Worm (Caenorhabditis elegans): ENCODE measurements around the gene wrt-3.

wrt-3 gene

ce11 chrIV:9477135-9477928 lies at the start of gene wrt-3:
Gene wrt-3 (minus strand): TSS chrIV:9477456.
- TF ChIP-seq elt-2 (tag; optimal IDR thresholded peaks at IDR 0.05) (peak; percentile 46), pqm-1 (tag; optimal IDR thresholded peaks at IDR 0.05) (peak; percentile 46), elt-3 (tag; optimal IDR thresholded peaks at IDR 0.05) (peak in 1 of 3 experiments; percentile 68), R02D3.7 (tag; optimal IDR thresholded peaks at IDR 0.05) (peak; percentile 4), ztf-11 (tag; optimal IDR thresholded peaks at IDR 0.05) (no peak), nhr-23 (tag; optimal IDR thresholded peaks at IDR 0.05) (no peak), ama-1 (optimal IDR thresholded peaks at IDR 0.05) (no peak), ceh-16 (tag; optimal IDR thresholded peaks at IDR 0.05) (no peak), nhr-28 (tag; optimal IDR thresholded peaks at IDR 0.05) (no peak), lin-39 (tag; optimal IDR thresholded peaks at IDR 0.05) (peak; percentile 65), snpc-4 (tag; optimal IDR thresholded peaks at IDR 0.05) (no peak), jun-1 (tag; optimal IDR thresholded peaks at IDR 0.05) (peak; percentile 12), nhr-43 (tag; optimal IDR thresholded peaks at IDR 0.05; ENCODE audit: poor library complexity, severe bottlenecking) (peak; percentile 89), nhr-237 (tag; optimal IDR thresholded peaks at IDR 0.05) (no peak), nhr-25 (tag; optimal IDR thresholded peaks at IDR 0.05) (peak; percentile 33), lsy-12 (tag; optimal IDR thresholded peaks at IDR 0.05) (peak; percentile 59), mml-1 (tag; optimal IDR thresholded peaks at IDR 0.05) (no peak)

- TF ChIP-seq nhr-237 (tag; optimal IDR thresholded peaks at IDR 0.05) (no peak), elt-2 (tag; optimal IDR thresholded peaks at IDR 0.05) (peak; percentile 85), pqm-1 (tag; optimal IDR thresholded peaks at IDR 0.05) (peak; percentile 88), pha-4 (tag; optimal IDR thresholded peaks at IDR 0.05) (peak; percentile 48), skn-1 (tag; optimal IDR thresholded peaks at IDR 0.05) (peak; percentile 7)
These were observed 49.7 kb upstream of the wrt-3 start for ce11 chrIV:9527002-9527401.

- TF ChIP-seq nhr-12 (tag; optimal IDR thresholded peaks at IDR 0.05) (no peak), nhr-67 (tag; optimal IDR thresholded peaks at IDR 0.05) (no peak), elt-2 (tag; optimal IDR thresholded peaks at IDR 0.05) (peak; percentile 95), ceh-28 (tag; optimal IDR thresholded peaks at IDR 0.05) (no peak), daf-12 (tag; optimal IDR thresholded peaks at IDR 0.05) (no peak), fos-1 (tag; optimal IDR thresholded peaks at IDR 0.05) (peak; percentile 19), nhr-25 (tag; optimal IDR thresholded peaks at IDR 0.05) (no peak), pqm-1 (tag; optimal IDR thresholded peaks at IDR 0.05) (peak; percentile 82), nfya-1 (tag; optimal IDR thresholded peaks at IDR 0.05; ENCODE audit: insufficient read depth) (peak; percentile 29), egl-27 (tag; optimal IDR thresholded peaks at IDR 0.05) (peak; percentile 30), jun-1 (tag; optimal IDR thresholded peaks at IDR 0.05) (peak; percentile 53), pha-4 (tag; optimal IDR thresholded peaks at IDR 0.05) (peak; percentile 27)
These were observed 48.6 kb upstream of the wrt-3 start, which contains the start of gene elo-1 for ce11 chrIV:9525682-9526416. Gene elo-1 (plus strand): TSS chrIV:9526366.

DNA sequence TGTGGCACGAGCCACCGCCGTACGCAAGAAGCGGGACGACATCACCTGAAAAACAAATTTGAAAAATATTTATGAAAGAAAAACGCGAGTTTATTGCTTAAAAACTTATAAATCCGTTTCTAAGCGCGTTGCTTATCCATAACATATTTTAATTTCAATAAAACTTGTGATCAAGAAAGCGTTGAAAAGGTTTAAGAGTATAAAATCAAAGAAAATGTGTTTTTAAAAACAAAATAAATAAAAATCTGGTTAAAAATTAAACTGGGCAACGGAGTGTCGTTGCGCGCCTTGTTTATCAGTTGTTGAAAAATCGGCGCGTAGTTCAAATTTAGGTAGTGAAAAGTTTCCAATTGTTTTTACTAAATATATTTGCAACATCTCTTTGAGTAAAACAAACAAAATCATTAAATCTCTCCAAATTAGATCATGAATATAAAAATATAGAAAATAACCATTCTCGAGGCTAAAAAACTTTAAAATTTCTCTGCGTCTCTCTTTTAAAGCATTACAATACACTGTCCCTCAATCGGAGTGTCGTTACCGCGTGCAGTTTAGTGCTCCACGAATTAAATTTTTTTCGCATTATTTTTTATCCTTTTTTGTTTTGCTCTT lies 47.7 kb upstream of the wrt-3 start, which contains the start of gene ndua-5:
ndua-5 (minus strand) TSS at position 51 of the 612 bp plus-strand sequence.
- TF ChIP-seq pha-4 (tag; optimal IDR thresholded peaks at IDR 0.05) (peak; percentile 64), aly-2 (tag; optimal IDR thresholded peaks at IDR 0.05) (no peak), nhr-23 (tag; optimal IDR thresholded peaks at IDR 0.05) (peak; percentile 12), ztf-11 (tag; optimal IDR thresholded peaks at IDR 0.05) (no peak), lin-15B (tag; optimal IDR thresholded peaks at IDR 0.05) (peak; percentile 59), nhr-67 (tag; optimal IDR thresholded peaks at IDR 0.05) (no peak), nhr-237 (tag; optimal IDR thresholded peaks at IDR 0.05) (no peak), jun-1 (tag; optimal IDR thresholded peaks at IDR 0.05) (no peak), sea-2 (GFP tag; optimal IDR thresholded peaks at IDR 0.05) (no peak), hmg-11 (tag; optimal IDR thresholded peaks at IDR 0.05) (peak; percentile 32), tbx-2 (tag; optimal IDR thresholded peaks at IDR 0.05) (no peak), nfya-1 (tag; optimal IDR thresholded peaks at IDR 0.05; ENCODE audit: insufficient read depth) (peak; percentile 55), snpc-4 (tag; optimal IDR thresholded peaks at IDR 0.05) (peak; percentile 7), egl-5 (tag; optimal IDR thresholded peaks at IDR 0.05) (peak; percentile 23)
